Worm (Caenorhabditis elegans): ENCODE data around the gene pax-3.

Gene pax-3

ce11 chrII:10168905-10169782, 22.8 kb downstream of the pax-3 start, which contains the start of gene daf-19:
Gene daf-19 (minus strand): TSS chrII:10169346.
- TF ChIP-seq lsy-2 (tag; optimal IDR thresholded peaks at IDR 0.05) (peak; percentile 16 to 74), nhr-28 (tag; optimal IDR thresholded peaks at IDR 0.05) (peak; percentile 56), F37D6.2 (tag; optimal IDR thresholded peaks at IDR 0.05) (peak; percentile 50), vab-7 (GFP tag; IDR thresholded peaks at IDR 0.05) (no peak), Y75B8A.6 (GFP tag; IDR thresholded peaks at IDR 0.05) (no peak), tra-1 (GFP tag; IDR thresholded peaks at IDR 0.05) (peak; percentile 78), zfp-3 (GFP tag; conservative IDR thresholded peaks at IDR 0.05) (no peak), F10B5.3 (tag; optimal IDR thresholded peaks at IDR 0.05) (no peak), mep-1 (tag; optimal IDR thresholded peaks at IDR 0.05) (peak; percentile 82), mes-2 (tag; optimal IDR thresholded peaks at IDR 0.05; ENCODE audit: poor library complexity, severe bottlenecking) (peak; percentile 65), T26A8.4 (GFP tag; IDR thresholded peaks at IDR 0.05) (0 out of 2 replicates have a peak, but pooled peaks have one; percentile 56), ama-1 (optimal IDR thresholded peaks at IDR 0.05) (peak; percentile 71), dve-1 (tag; optimal IDR thresholded peaks at IDR 0.05; ENCODE audit: insufficient read depth) (peak; percentile 32), egl-27 (tag; optimal IDR thresholded peaks at IDR 0.05) (no peak), attf-4 (tag; optimal IDR thresholded peaks at IDR 0.05) (no peak), madf-5 (GFP tag; IDR thresholded peaks at IDR 0.05) (no peak), fos-1 (tag; optimal IDR thresholded peaks at IDR 0.05) (no peak), nhr-6 (tag; optimal IDR thresholded peaks at IDR 0.05) (peak; percentile 32), pha-4 (GFP tag; IDR thresholded peaks at IDR 0.05) (0 out of 2 replicates have a peak, but pooled peaks have one; percentile 13), pha-4 (tag; optimal IDR thresholded peaks at IDR 0.05) (no peak), daf-16 (GFP tag; optimal IDR thresholded peaks at IDR 0.05) (no peak), daf-16 (tag; optimal IDR thresholded peaks at IDR 0.05) (peak; percentile 43), mxl-3 (GFP tag; optimal IDR thresholded peaks at IDR 0.05) (peak; percentile 40), ces-1 (GFP tag; optimal IDR thresholded peaks at IDR 0.05) (no peak), nhr-11 (tag; optimal IDR thresholded peaks at IDR 0.05) (peak; percentile 94), spr-3 (GFP tag; optimal IDR thresholded peaks at IDR 0.05) (no peak), Y48G9A.11 (GFP tag; IDR thresholded peaks at IDR 0.05) (no peak), madf-9 (GFP tag; conservative IDR thresholded peaks at IDR 0.05) (peak; percentile 22; the same call in 1 of the 2 replicates), ztf-7 (tag; optimal IDR thresholded peaks at IDR 0.05) (no peak), unc-62 (GFP tag; optimal IDR thresholded peaks at IDR 0.05 in 1 of 2) (peak in 1 of 2 experiments; percentile 7), unc-62 (tag; optimal IDR thresholded peaks at IDR 0.05) (no peak), lin-39 (tag; optimal IDR thresholded peaks at IDR 0.05) (no peak), lin-38 (GFP tag; IDR thresholded peaks at IDR 0.05) (peak; percentile 59), nhr-102 (tag; optimal IDR thresholded peaks at IDR 0.05) (no peak), hif-1 (tag; optimal IDR thresholded peaks at IDR 0.05) (peak in 1 of 2 experiments; percentile 63), Y105C5A.15 (GFP tag; IDR thresholded peaks at IDR 0.05) (no peak), zip-11 (GFP tag; IDR thresholded peaks at IDR 0.05) (no peak), zfp-2 (tag; optimal IDR thresholded peaks at IDR 0.05) (no peak), dpl-1 (GFP tag; optimal IDR thresholded peaks at IDR 0.05) (peak; percentile 23), nhr-41 (GFP tag; IDR thresholded peaks at IDR 0.05) (no peak), ceh-20 (GFP tag; IDR thresholded peaks at IDR 0.05) (no peak), cey-2 (tag; optimal IDR thresholded peaks at IDR 0.05; ENCODE audit: borderline replicate concordance, insufficient read depth) (peak; percentile 68), ceh-62 (tag; optimal IDR thresholded peaks at IDR 0.05) (no peak), lim-7 (GFP tag; IDR thresholded peaks at IDR 0.05) (no peak), fkh-10 (GFP tag; optimal IDR thresholded peaks at IDR 0.05) (peak; percentile 5), hmg-1.1 (GFP tag; IDR thresholded peaks at IDR 0.05) (peak; percentile 79), nhr-77 (tag; optimal IDR thresholded peaks at IDR 0.05) (peak; percentile 48), dmd-6 (GFP tag; IDR thresholded peaks at IDR 0.05) (peak; percentile 42), spr-1 (tag; optimal IDR thresholded peaks at IDR 0.05) (peak; percentile 12), duxl-1 (tag; optimal IDR thresholded peaks at IDR 0.05; ENCODE audit: poor library complexity) (peak; percentile 6)

Data from whole organism, L4 larva.